Worm (Caenorhabditis elegans) whole organism, L1 larva: ENCODE measurements around the gene rtfo-1.

Source experiments
- blmp-1 ChIP-seq: fragments of 150-350 bp; optimal IDR thresholded peaks from 2 replicates; lab custom pipeline; 2014; ENCODE audit warnings: missing biosample characterization, missing genetic modification characterization
- egl-13 ChIP-seq: sonication (generic microtip); optimal IDR thresholded peaks from 2 replicates; lab custom pipeline; 2016; ENCODE audit warnings: missing genotype, missing genetic modification reagents, missing genetic modification characterization, missing compliant biosample characterization
- elt-2 ChIP-seq: sonication (generic microtip); optimal IDR thresholded peaks from 2 replicates; lab custom pipeline; 2016; ENCODE audit warnings: missing genetic modification characterization, mild to moderate bottlenecking, inconsistent platforms, missing compliant biosample characterization, missing genetic modification reagents
- jun-1 ChIP-seq: fragments of 150-350 bp; optimal IDR thresholded peaks from 2 replicates; lab custom pipeline; 2014; ENCODE audit warnings: missing biosample characterization, missing genetic modification reagents, missing genetic modification characterization
- lin-35 ChIP-seq, 2 experiments: fragments of 150-350 bp; optimal IDR thresholded peaks; 2 replicates each; lab custom pipeline; 2014; ENCODE audit warnings: missing biosample characterization in 2 of 2, missing genetic modification characterization in 2 of 2, missing genetic modification reagents in 2 of 2
- lsy-2 ChIP-seq, 2 experiments: fragments of 150-350 bp; optimal IDR thresholded peaks; 2 replicates each; lab custom pipeline; 2014; ENCODE audit warnings: missing biosample characterization in 2 of 2, missing genetic modification characterization in 2 of 2
- mef-2 ChIP-seq: fragments of 150-350 bp; optimal IDR thresholded peaks from 2 replicates; lab custom pipeline; 2014; ENCODE audit warnings: missing biosample characterization, missing genetic modification characterization
- nhr-11 ChIP-seq: fragments of 150-350 bp; optimal IDR thresholded peaks from 2 replicates; lab custom pipeline; 2014; ENCODE audit warnings: missing biosample characterization, missing genetic modification characterization
- nhr-28 ChIP-seq: fragments of 150-350 bp; optimal IDR thresholded peaks from 2 replicates; lab custom pipeline; 2014; ENCODE audit warnings: missing biosample characterization, missing genetic modification characterization
- skn-1 ChIP-seq: fragments of 150-350 bp; optimal IDR thresholded peaks from 2 replicates; lab custom pipeline; 2014; ENCODE audit warnings: missing biosample characterization, missing genetic modification characterization
- sox-4 ChIP-seq: sonication (generic microtip); optimal IDR thresholded peaks from 2 replicates; lab custom pipeline; 2016; ENCODE audit warnings: missing genetic modification characterization, missing compliant biosample characterization
- unc-98 ChIP-seq: fragments of 200-800 bp; sonication (Bioruptor generic); IDR thresholded peaks from 2 replicates; pipeline ENCODE4 v1.3.6; 2022; ENCODE audit warnings: missing genetic modification characterization, missing compliant biosample characterization
- vab-15 ChIP-seq: sonication (generic microtip); optimal IDR thresholded peaks from 2 replicates; lab custom pipeline; 2017; ENCODE audit warnings: missing genotype, mild to moderate bottlenecking, missing genetic modification characterization, missing compliant biosample characterization
- zip-4 ChIP-seq: fragments of 200-800 bp; sonication (Bioruptor generic); optimal IDR thresholded peaks from 2 replicates; lab custom pipeline; 2018; ENCODE audit warnings: mild to moderate bottlenecking, missing genetic modification characterization, moderate library complexity, missing compliant biosample characterization

- TF ChIP-seq elt-2 (tag; lab: Kevin White, UChicago), result no peak
- no peak for TF ChIP-seq mef-2 (tag; lab: Kevin White, UChicago)
- TF ChIP-seq lin-35 (GFP tag; optimal IDR thresholded peaks at IDR 0.05; lab: Kevin White, UChicago), result no peak
- no peak for TF ChIP-seq unc-98
- TF ChIP-seq egl-13 (tag; lab: Kevin White, UChicago), result no peak
- TF ChIP-seq nhr-11, result no peak
- no peak for TF ChIP-seq nhr-28
- TF ChIP-seq jun-1, result no peak
- no peak for TF ChIP-seq vab-15 (tag; lab: Kevin White, UChicago)
- TF ChIP-seq skn-1 (tag; lab: Kevin White, UChicago), result no peak
- no peak for TF ChIP-seq zip-4
- no peak for TF ChIP-seq lsy-2 (tag; optimal IDR thresholded peaks at IDR 0.05; lab: Kevin White, UChicago)
- TF ChIP-seq sox-4, result no peak
- TF ChIP-seq blmp-1, result no peak
Observed at ce11 chrV:9616687-9617086, 34.2 kb upstream of the rtfo-1 start.
